Worm (Caenorhabditis elegans) whole organism, dauer: Measurements from ENCODE around the gene F36H5.14.
"Not testable (repeated sequence)": the region's sequence is repeated elsewhere in the genome, so short reads cannot be mapped to it uniquely, and the experiment has no call there.

Source experiments
- unc-62 ChIP-seq: sonication (generic microtip); optimal IDR thresholded peaks from 2 replicates; lab custom pipeline; 2017; ENCODE audit warnings: missing biosample characterization, missing genetic modification reagents, missing genetic modification characterization

The F36H5.14 gene

ce11 chrII:1775234-1775633 lies at the start of gene F36H5.14:
TSS of gene F36H5.14 (plus strand) at chrII:1775534.
- TF ChIP-seq unc-62 = not testable (repeated sequence)

ce11 chrII:1725735-1726134 lies 49.6 kb upstream of the F36H5.14 start, which contains the start of gene F45C12.17:
TSS of gene F45C12.17 (plus strand) at chrII:1726111.
- no peak for TF ChIP-seq unc-62

ce11 chrII:1728253-1728652 lies 47.1 kb upstream of the F36H5.14 start, which contains the start of gene btb-9:
TSS of gene btb-9 (plus strand) at chrII:1728506.
- no peak for TF ChIP-seq unc-62

ce11 chrII:1730103-1730502 lies 45.2 kb upstream of the F36H5.14 start, which contains the start of gene ceh-81:
TSS of gene ceh-81 (plus strand) at chrII:1730403.
- no peak for TF ChIP-seq unc-62

ce11 chrII:1731932-1732331 lies 43.4 kb upstream of the F36H5.14 start, which contains the start of gene ceh-82:
TSS of gene ceh-82 (plus strand) at chrII:1732232.
- TF ChIP-seq unc-62 = no peak

- no peak for TF ChIP-seq unc-62
Observed at ce11 chrII:1735145-1735544, 40.2 kb upstream of the F36H5.14 start.

- no peak for TF ChIP-seq unc-62
Observed at ce11 chrII:1736353-1736752, 39.0 kb upstream of the F36H5.14 start, which contains the start of gene ceh-83. TSS of gene ceh-83 (minus strand) at chrII:1736533.

ce11 chrII:1738844-1739243 lies 36.5 kb upstream of the F36H5.14 start, which contains the start of the genes irld-9 and irld-33:
TSS of gene irld-9 (minus strand) at chrII:1738944.
TSS of gene irld-33 (plus strand) at chrII:1739052.
- TF ChIP-seq unc-62 = no peak

ce11 chrII:1741248-1741647 lies 34.1 kb upstream of the F36H5.14 start, which contains the start of gene K07G6.1:
TSS of gene K07G6.1 (plus strand) at chrII:1741548.
- no peak for TF ChIP-seq unc-62

- TF ChIP-seq unc-62 = no peak
Observed at ce11 chrII:1742535-1742934, 32.8 kb upstream of the F36H5.14 start, which contains the start of gene F36H5.12. TSS of gene F36H5.12 (plus strand) at chrII:1742835.

ce11 chrII:1744183-1744582 lies 31.2 kb upstream of the F36H5.14 start, which contains the start of gene clec-19:
TSS of gene clec-19 (plus strand) at chrII:1744483.
- no peak for TF ChIP-seq unc-62

- TF ChIP-seq unc-62 = no peak
Observed at ce11 chrII:1750413-1750812, 24.9 kb upstream of the F36H5.14 start, which contains the start of the genes F36H5.13 and F36H5.8. TSS of gene F36H5.13 (minus strand) at chrII:1750513. TSS of gene F36H5.8 (minus strand) at chrII:1750686.

ce11 chrII:1752990-1753389 lies 22.3 kb upstream of the F36H5.14 start, which contains the start of gene F36H5.9:
TSS of gene F36H5.9 (minus strand) at chrII:1753090.
- no peak for TF ChIP-seq unc-62

ce11 chrII:1756072-1756471 lies 19.3 kb upstream of the F36H5.14 start, which contains the start of gene F36H5.17:
TSS of gene F36H5.17 (minus strand) at chrII:1756172.
- no peak for TF ChIP-seq unc-62

ce11 chrII:1756582-1756981 lies 18.8 kb upstream of the F36H5.14 start, which contains the start of gene fbxb-53:
TSS of gene fbxb-53 (plus strand) at chrII:1756882.
- no peak for TF ChIP-seq unc-62

- no peak for TF ChIP-seq unc-62
Observed at ce11 chrII:1757033-1757432, 18.3 kb upstream of the F36H5.14 start, which contains the start of gene F36H5.10. TSS of gene F36H5.10 (plus strand) at chrII:1757333.

- TF ChIP-seq unc-62 = no peak
Observed at ce11 chrII:1759602-1760001, 15.7 kb upstream of the F36H5.14 start, which contains the start of gene F36H5.18. TSS of gene F36H5.18 (plus strand) at chrII:1759902.

ce11 chrII:1761564-1761963 lies 13.8 kb upstream of the F36H5.14 start, which contains the start of gene F36H5.4:
TSS of gene F36H5.4 (plus strand) at chrII:1761864.
- TF ChIP-seq unc-62 = no peak
